Fruit fly (Drosophila melanogaster): ENCODE data around the gene RnpS1.

- TF ChIP-seq brk (GFP tag; optimal IDR thresholded peaks at IDR 0.05) = no peak
- no peak for TF ChIP-seq Abd-B (GFP tag; optimal IDR thresholded peaks at IDR 0.05)
Measured at dm6 chr3R:9516400-9516852, 35.4 kb upstream of the RnpS1 start.

Data from whole organism, wandering third instar larva.